Worm (Caenorhabditis elegans): ENCODE results near the gene mtrr-1.
A peak's percentile ranks its signal among the peaks of the same experiment; 100 is the strongest.

mtrr-1 gene

DNA sequence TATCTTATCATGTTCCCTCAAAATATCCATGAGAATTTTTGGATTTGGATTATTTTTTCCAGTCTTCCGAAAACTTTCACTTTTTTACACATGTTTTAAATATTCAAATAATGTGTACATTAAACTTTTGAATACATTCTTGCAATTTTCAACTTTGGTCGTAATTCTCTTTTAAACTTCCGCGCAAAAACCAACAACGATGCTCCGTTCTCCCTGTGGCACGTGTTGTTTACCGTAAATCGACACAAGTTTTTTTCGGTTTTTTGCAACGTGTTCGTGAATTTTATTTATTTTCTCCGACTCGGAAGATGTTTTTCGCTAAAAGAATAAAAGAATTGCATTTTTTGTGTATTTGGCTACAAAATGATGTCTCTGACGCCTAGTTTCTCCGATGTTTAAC, 43.0 kb upstream of the mtrr-1 start (continued):
- TF ChIP-seq efl-3 (GFP tag; optimal IDR thresholded peaks at IDR 0.05) (no peak), aly-2 (tag; optimal IDR thresholded peaks at IDR 0.05) (no peak), rnt-1 (tag; optimal IDR thresholded peaks at IDR 0.05) (peak; percentile 54), pag-3 (tag; optimal IDR thresholded peaks at IDR 0.05; ENCODE audit: borderline replicate concordance, insufficient read depth) (no peak), hpl-2 (GFP tag; optimal IDR thresholded peaks at IDR 0.05) (no peak), pqm-1 (tag; optimal IDR thresholded peaks at IDR 0.05) (no peak), lir-3 (tag; optimal IDR thresholded peaks at IDR 0.05; ENCODE audit: poor library complexity) (no peak), nhr-28 (tag; optimal IDR thresholded peaks at IDR 0.05) (no peak), C04F5.9 (tag; optimal IDR thresholded peaks at IDR 0.05) (no peak), mep-1 (tag; optimal IDR thresholded peaks at IDR 0.05) (peak; percentile 68), tlp-1 (tag; optimal IDR thresholded peaks at IDR 0.05) (no peak), ama-1 (optimal IDR thresholded peaks at IDR 0.05) (no peak), fkh-4 (tag; optimal IDR thresholded peaks at IDR 0.05; ENCODE audit: borderline replicate concordance) (no peak), lsy-2 (tag; optimal IDR thresholded peaks at IDR 0.05) (peak; percentile 72 to 79), lin-13 (GFP tag; optimal IDR thresholded peaks at IDR 0.05) (no peak), unc-98 (GFP tag; IDR thresholded peaks at IDR 0.05) (no peak), sptf-1 (tag; optimal IDR thresholded peaks at IDR 0.05) (no peak), unc-30 (tag; optimal IDR thresholded peaks at IDR 0.05) (no peak), unc-130 (tag; optimal IDR thresholded peaks at IDR 0.05) (peak; percentile 49), snpc-4 (tag; optimal IDR thresholded peaks at IDR 0.05) (no peak), ceh-88 (GFP tag; IDR thresholded peaks at IDR 0.05) (peak; percentile 48), ztf-4 (tag; optimal IDR thresholded peaks at IDR 0.05) (no peak), elt-3 (tag; optimal IDR thresholded peaks at IDR 0.05) (no peak), xbp-1 (tag; optimal IDR thresholded peaks at IDR 0.05) (peak; percentile 68), fos-1 (tag; optimal IDR thresholded peaks at IDR 0.05) (no peak), fkh-10 (GFP tag; optimal IDR thresholded peaks at IDR 0.05) (no peak), Y116A8C.19 (tag; optimal IDR thresholded peaks at IDR 0.05; ENCODE audit: borderline replicate concordance) (no peak), ces-1 (GFP tag; optimal IDR thresholded peaks at IDR 0.05) (no peak), ceh-63 (GFP tag; optimal IDR thresholded peaks at IDR 0.05) (no peak), nhr-85 (tag) (peak; percentile 75), unc-62 (GFP tag; optimal IDR thresholded peaks at IDR 0.05) (no peak), lin-14 (GFP tag; optimal IDR thresholded peaks at IDR 0.05) (peak; percentile 59), nhr-12 (tag; optimal IDR thresholded peaks at IDR 0.05) (no peak), nhr-19 (GFP tag; conservative IDR thresholded peaks at IDR 0.05) (peak; percentile 41; the same call in 1 of the 2 replicates), zip-4 (GFP tag; optimal IDR thresholded peaks at IDR 0.05) (no peak), egl-13 (tag; optimal IDR thresholded peaks at IDR 0.05) (no peak), skn-1 (tag; optimal IDR thresholded peaks at IDR 0.05) (peak; percentile 46), ets-5 (GFP tag; IDR thresholded peaks at IDR 0.05) (no peak), unc-86 (tag; optimal IDR thresholded peaks at IDR 0.05) (peak; percentile 34), nhr-90 (tag; optimal IDR thresholded peaks at IDR 0.05; ENCODE audit: poor library complexity) (no peak), dpl-1 (GFP tag; optimal IDR thresholded peaks at IDR 0.05) (peak; percentile 88 to 95 (median 93)), nhr-76 (tag; optimal IDR thresholded peaks at IDR 0.05) (no peak), ztf-11 (tag; optimal IDR thresholded peaks at IDR 0.05) (no peak), hlh-4 (tag; optimal IDR thresholded peaks at IDR 0.05) (no peak), nhr-11 (tag; optimal IDR thresholded peaks at IDR 0.05) (no peak), nhr-47 (tag; optimal IDR thresholded peaks at IDR 0.05) (peak; percentile 65), C34B4.2 (tag; optimal IDR thresholded peaks at IDR 0.05) (no peak), grh-1 (GFP tag; IDR thresholded peaks at IDR 0.05) (0 out of 2 replicates have a peak, but pooled peaks have one; percentile 6), lin-39 (tag; optimal IDR thresholded peaks at IDR 0.05) (no peak), mab-9 (GFP tag; IDR thresholded peaks at IDR 0.05) (no peak), blmp-1 (tag; optimal IDR thresholded peaks at IDR 0.05) (peak; percentile 49), fkh-8 (tag; optimal IDR thresholded peaks at IDR 0.05) (no peak), tbx-2 (tag; optimal IDR thresholded peaks at IDR 0.05) (peak; percentile 60), sox-4 (tag; optimal IDR thresholded peaks at IDR 0.05) (no peak)

Data from whole organism, L1 larva.